Worm (Caenorhabditis elegans) whole organism, L2 larva: ENCODE data around the gene F59D6.1.

Source experiments
- C34F6.9 ChIP-seq: fragments of 150-350 bp; optimal IDR thresholded peaks from 2 replicates; lab custom pipeline; 2014; ENCODE audit warnings: missing biosample characterization, missing genetic modification characterization
- Y55F3AM.14 ChIP-seq: fragments of 200-800 bp; sonication (Bioruptor generic); optimal IDR thresholded peaks from 2 replicates; lab custom pipeline; 2018; ENCODE audit warnings: mild to moderate bottlenecking, missing genetic modification characterization, missing compliant biosample characterization
- alr-1 ChIP-seq: fragments of 150-350 bp; optimal IDR thresholded peaks from 2 replicates; lab custom pipeline; 2014; ENCODE audit warnings: missing biosample characterization, missing genetic modification characterization
- aly-2 ChIP-seq: fragments of 150-350 bp; optimal IDR thresholded peaks from 2 replicates; lab custom pipeline; 2014; ENCODE audit warnings: missing biosample characterization, missing genetic modification characterization
- ama-1 ChIP-seq: fragments of 150-350 bp; optimal IDR thresholded peaks from 2 replicates; lab custom pipeline; 2018; ENCODE audit warnings: inconsistent platforms
- ceh-16 ChIP-seq: fragments of 150-350 bp; optimal IDR thresholded peaks from 2 replicates; lab custom pipeline; 2014; ENCODE audit warnings: missing biosample characterization, missing genetic modification characterization
- egl-27 ChIP-seq: sonication (generic microtip); optimal IDR thresholded peaks from 3 replicates; lab custom pipeline; 2017; ENCODE audit warnings: missing biosample characterization, missing genetic modification reagents, missing genetic modification characterization
- fos-1 ChIP-seq: fragments of 150-350 bp; optimal IDR thresholded peaks from 2 replicates; lab custom pipeline; 2014; ENCODE audit warnings: missing biosample characterization, missing genetic modification characterization
- gmeb-1 ChIP-seq: fragments of 150-350 bp; optimal IDR thresholded peaks from 2 replicates; lab custom pipeline; 2014; ENCODE audit warnings: missing biosample characterization, missing genetic modification characterization
- lin-39 ChIP-seq: fragments of 150-350 bp; optimal IDR thresholded peaks from 2 replicates; lab custom pipeline; 2014; ENCODE audit warnings: missing biosample characterization, missing genetic modification reagents, missing genetic modification characterization
- lsy-2 ChIP-seq, 2 experiments: fragments of 150-350 bp in 1 of 2; sonication (generic microtip) in 1 of 2; optimal IDR thresholded peaks; 2 replicates each; lab custom pipeline; 2014 to 2017; ENCODE audit warnings: missing biosample characterization in 2 of 2, missing genetic modification characterization in 2 of 2
- nhr-10 ChIP-seq: sonication (generic microtip); optimal IDR thresholded peaks from 2 replicates; lab custom pipeline; 2017; ENCODE audit warnings: missing biosample characterization, missing genetic modification characterization
- nhr-129 ChIP-seq: fragments of 150-350 bp; optimal IDR thresholded peaks from 2 replicates; lab custom pipeline; 2014; ENCODE audit warnings: missing biosample characterization, missing genetic modification characterization
- nhr-21 ChIP-seq: fragments of 150-350 bp; optimal IDR thresholded peaks from 2 replicates; lab custom pipeline; 2014; ENCODE audit warnings: missing biosample characterization, missing genetic modification characterization
- nhr-237 ChIP-seq: fragments of 150-350 bp; optimal IDR thresholded peaks from 2 replicates; lab custom pipeline; 2014; ENCODE audit warnings: missing biosample characterization, missing genetic modification characterization
- nhr-25 ChIP-seq: fragments of 150-350 bp; sonication (generic microtip); optimal IDR thresholded peaks from 3 replicates; lab custom pipeline; 2014; ENCODE audit warnings: missing biosample characterization, missing genetic modification characterization
- peb-1 ChIP-seq: fragments of 150-350 bp; optimal IDR thresholded peaks from 2 replicates; lab custom pipeline; 2014; ENCODE audit warnings: missing biosample characterization, missing genetic modification characterization
- sem-4 ChIP-seq: fragments of 150-350 bp; optimal IDR thresholded peaks from 2 replicates; lab custom pipeline; 2014; ENCODE audit warnings: missing biosample characterization, missing genetic modification reagents, missing genetic modification characterization
- skn-1 ChIP-seq: sonication (generic microtip); optimal IDR thresholded peaks from 2 replicates; lab custom pipeline; 2017; ENCODE audit warnings: missing biosample characterization, missing genetic modification characterization
- sma-9 ChIP-seq, 2 experiments: fragments of 150-350 bp in 1 of 2; sonication (generic microtip) in 1 of 2; optimal IDR thresholded peaks; 2 replicates each; lab custom pipeline; 2014 to 2016; ENCODE audit warnings: missing genetic modification characterization in 2 of 2, mild to moderate bottlenecking in 1 of 2, missing biosample characterization in 1 of 2, missing compliant biosample characterization in 1 of 2, missing genetic modification reagents in 1 of 2, moderate library complexity in 1 of 2
- unc-55 ChIP-seq: fragments of 150-350 bp; sonication (generic microtip); optimal IDR thresholded peaks from 3 replicates; lab custom pipeline; 2014; ENCODE audit warnings: missing biosample characterization, missing genetic modification reagents, missing genetic modification characterization
- unc-62 ChIP-seq: fragments of 150-350 bp; optimal IDR thresholded peaks from 2 replicates; lab custom pipeline; 2014; ENCODE audit warnings: missing biosample characterization, missing genetic modification reagents, missing genetic modification characterization
- zag-1 ChIP-seq: fragments of 150-350 bp; optimal IDR thresholded peaks from 2 replicates; lab custom pipeline; 2014; ENCODE audit warnings: missing biosample characterization, missing genetic modification characterization
- ztf-1 ChIP-seq: fragments of 200-800 bp; sonication (Bioruptor generic); conservative IDR thresholded peaks from 2 replicates; pipeline ENCODE4 v1.3.6; 2022; ENCODE audit warnings: missing genetic modification characterization, missing compliant biosample characterization

F59D6.1 gene

ce11 chrV:3094351-3094750, 49.4 kb downstream of the F59D6.1 start, which contains the start of gene cyp-33C9:
TSS of gene cyp-33C9 (minus strand) at chrV:3094561.
- TF ChIP-seq gmeb-1 = no peak
- TF ChIP-seq sma-9 (GFP tag; optimal IDR thresholded peaks at IDR 0.05; lab: Kevin White, UChicago) = peak; percentile 47
- TF ChIP-seq sma-9 (tag; optimal IDR thresholded peaks at IDR 0.05; lab: Kevin White, UChicago) = no peak
- no peak for TF ChIP-seq aly-2 (tag; lab: Kevin White, UChicago)
- TF ChIP-seq ama-1 (lab: Kevin White, UChicago) = no peak
- peak; percentile 50 for TF ChIP-seq C34F6.9
- no peak for TF ChIP-seq lin-39 (tag; lab: Kevin White, UChicago)
- no peak for TF ChIP-seq alr-1 (tag; lab: Kevin White, UChicago)
- TF ChIP-seq nhr-129 (tag; lab: Kevin White, UChicago) = peak; percentile 12
- TF ChIP-seq Y55F3AM.14 = no peak
- no peak for TF ChIP-seq egl-27 (tag; lab: Kevin White, UChicago)
- TF ChIP-seq peb-1 (tag; lab: Kevin White, UChicago) = no peak
- peak; percentile 19 for TF ChIP-seq fos-1 (tag; lab: Kevin White, UChicago)
- TF ChIP-seq nhr-25 (tag; lab: Kevin White, UChicago) = no peak
- TF ChIP-seq unc-62 (GFP tag; lab: Kevin White, UChicago) = no peak

DNA sequence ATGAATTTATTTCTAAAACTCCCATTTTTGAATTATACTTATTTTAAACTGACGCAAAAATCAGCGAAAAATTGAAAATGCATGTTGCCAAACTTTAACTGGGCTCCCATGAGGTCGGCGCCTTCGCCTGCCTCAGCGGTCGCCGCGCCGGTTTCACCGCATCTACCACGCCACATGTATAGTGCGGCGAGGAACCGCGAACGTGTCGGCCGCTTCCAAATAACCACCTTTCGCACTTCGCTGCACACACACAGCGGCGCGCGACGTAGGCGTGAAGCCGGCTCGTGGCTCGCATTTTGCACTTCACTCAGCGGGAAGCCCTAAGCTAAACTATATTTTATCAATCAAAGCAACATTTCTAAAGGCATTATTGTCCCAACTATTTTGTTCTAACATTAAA, 55.6 kb downstream of the F59D6.1 start:
- TF ChIP-seq Y55F3AM.14 (no peak), lsy-2 (tag; optimal IDR thresholded peaks at IDR 0.05; lab: Kevin White, UChicago) (no peak), egl-27 (tag; lab: Kevin White, UChicago) (no peak), nhr-21 (no peak), nhr-237 (tag; lab: Kevin White, UChicago) (no peak), skn-1 (no peak), ceh-16 (tag; lab: Kevin White, UChicago) (no peak), ztf-1 (no peak), nhr-25 (tag; lab: Kevin White, UChicago) (no peak), zag-1 (tag; lab: Kevin White, UChicago) (no peak), unc-55 (GFP tag; lab: Kevin White, UChicago) (no peak), lin-39 (tag; lab: Kevin White, UChicago) (no peak), sem-4 (tag; lab: Kevin White, UChicago) (no peak), nhr-10 (tag; lab: Kevin White, UChicago) (no peak)
